Fruit fly (Drosophila melanogaster) whole organism, prepupa: ENCODE results near the gene Cyp4ac3.

Source experiments
- Blimp-1 ChIP-seq: fragments of 200-800 bp; sonication (Bioruptor generic); optimal IDR thresholded peaks from 3 replicates; lab custom pipeline; 2017; ENCODE audit warnings: missing biosample characterization, missing genetic modification characterization, mild to moderate bottlenecking, moderate library complexity, missing genetic modification reagents
- CG10631 ChIP-seq: fragments of 200-800 bp; sonication (Bioruptor generic); optimal IDR thresholded peaks from 2 replicates; lab custom pipeline; 2016; ENCODE audit warnings: missing biosample characterization, missing genetic modification characterization
- CG11294 ChIP-seq: fragments of 200-800 bp; sonication (Bioruptor generic); IDR thresholded peaks from 2 replicates; pipeline ENCODE4 v1.3.6; 2022; ENCODE audit warnings: missing biosample characterization, missing genetic modification characterization
- CG11762 ChIP-seq: fragments of 200-800 bp; sonication (Bioruptor generic); optimal IDR thresholded peaks from 3 replicates; lab custom pipeline; 2016; ENCODE audit warnings: missing biosample characterization, missing genetic modification characterization; ENCODE audit not compliant: insufficient read depth
- CG15336 ChIP-seq: fragments of 200-800 bp; sonication (Bioruptor generic); IDR thresholded peaks from 2 replicates; pipeline ENCODE4 v1.3.6; 2022; ENCODE audit warnings: missing biosample characterization, missing genetic modification characterization
- CG1621 ChIP-seq: fragments of 200-800 bp; sonication (Bioruptor generic); optimal IDR thresholded peaks from 3 replicates; lab custom pipeline; 2018; ENCODE audit warnings: missing biosample characterization, mild to moderate bottlenecking, missing genetic modification characterization
- CG31627 ChIP-seq: fragments of 200-800 bp; sonication (Bioruptor generic); optimal IDR thresholded peaks from 3 replicates; lab custom pipeline; 2016; ENCODE audit warnings: missing biosample characterization, missing genetic modification characterization
- CG32006 ChIP-seq: fragments of 200-800 bp; sonication (Bioruptor generic); optimal IDR thresholded peaks from 3 replicates; lab custom pipeline; 2017; ENCODE audit warnings: missing biosample characterization, mild to moderate bottlenecking, missing genetic modification characterization
- CG34406 ChIP-seq: fragments of 200-800 bp; sonication (Bioruptor generic); optimal IDR thresholded peaks from 3 replicates; lab custom pipeline; 2016; ENCODE audit warnings: missing biosample characterization, missing genetic modification characterization
- CG3919 ChIP-seq: fragments of 200-800 bp; sonication (Bioruptor generic); optimal IDR thresholded peaks from 3 replicates; lab custom pipeline; 2016; ENCODE audit warnings: missing biosample characterization, missing genetic modification characterization
- CG4318 ChIP-seq: fragments of 200-800 bp; sonication (Bioruptor generic); optimal IDR thresholded peaks from 3 replicates; lab custom pipeline; 2017; ENCODE audit warnings: missing biosample characterization, mild to moderate bottlenecking, missing genetic modification characterization
- CG6163 ChIP-seq: fragments of 200-800 bp; sonication (Bioruptor generic); IDR thresholded peaks from 3 replicates; pipeline ENCODE4 v1.3.6; 2022; ENCODE audit warnings: missing biosample characterization, missing genetic modification characterization
- CG6808 ChIP-seq: fragments of 200-800 bp; sonication (Bioruptor generic); optimal IDR thresholded peaks from 3 replicates; lab custom pipeline; 2017; ENCODE audit warnings: missing biosample characterization, missing genetic modification characterization, mild to moderate bottlenecking, moderate library complexity, missing genetic modification reagents
- CG6854 ChIP-seq: fragments of 200-800 bp; sonication (Bioruptor generic); optimal IDR thresholded peaks from 2 replicates; lab custom pipeline; 2017; ENCODE audit warnings: missing biosample characterization, mild to moderate bottlenecking, missing genetic modification characterization
- CG7368 ChIP-seq: fragments of 200-800 bp; sonication (Bioruptor generic); optimal IDR thresholded peaks from 3 replicates; lab custom pipeline; 2016; ENCODE audit warnings: missing biosample characterization, missing genetic modification characterization
- CG8119 ChIP-seq: fragments of 200-800 bp; sonication (Bioruptor generic); IDR thresholded peaks from 3 replicates; pipeline ENCODE4 v1.3.6; 2022; ENCODE audit warnings: missing biosample characterization, missing genetic modification characterization
- CG8319 ChIP-seq: fragments of 200-800 bp; sonication (Bioruptor generic); optimal IDR thresholded peaks from 3 replicates; lab custom pipeline; 2016; ENCODE audit warnings: missing biosample characterization, missing genetic modification characterization
- CG9139 ChIP-seq: fragments of 200-800 bp; sonication (Bioruptor generic); optimal IDR thresholded peaks from 3 replicates; lab custom pipeline; 2017; ENCODE audit warnings: missing biosample characterization, mild to moderate bottlenecking, missing genetic modification characterization
- Eip93F ChIP-seq: fragments of 200-800 bp; sonication (Bioruptor generic); optimal IDR thresholded peaks from 2 replicates; lab custom pipeline; 2016; ENCODE audit warnings: missing biosample characterization, mild to moderate bottlenecking, missing genetic modification characterization
- Ets21C ChIP-seq: fragments of 200-800 bp; sonication (Bioruptor generic); optimal IDR thresholded peaks from 3 replicates; lab custom pipeline; 2016; ENCODE audit warnings: missing biosample characterization, missing genetic modification characterization
- Ets96B ChIP-seq: fragments of 200-800 bp; optimal IDR thresholded peaks from 2 replicates; lab custom pipeline; 2019; ENCODE audit warnings: missing biosample characterization, mild to moderate bottlenecking, missing genetic modification characterization, moderate library complexity
- Gug ChIP-seq: fragments of 200-800 bp; sonication (Bioruptor generic); IDR thresholded peaks from 2 replicates; pipeline ENCODE4 v1.3.6; 2022; ENCODE audit warnings: missing biosample characterization, missing genetic modification characterization
- Hr38 ChIP-seq: sonication (Bioruptor generic); optimal IDR thresholded peaks from 2 replicates; lab custom pipeline; 2016; ENCODE audit warnings: missing biosample characterization, missing genetic modification characterization
- Hr39 ChIP-seq: fragments of 200-800 bp; sonication (Bioruptor generic); optimal IDR thresholded peaks from 2 replicates; lab custom pipeline; 2016; ENCODE audit warnings: missing biosample characterization, missing genetic modification characterization
- Hr4 ChIP-seq: fragments of 200-800 bp; sonication (Bioruptor generic); optimal IDR thresholded peaks from 3 replicates; lab custom pipeline; 2016; ENCODE audit warnings: missing biosample characterization, missing genetic modification characterization
- Lpt ChIP-seq: fragments of 200-800 bp; sonication (Bioruptor generic); optimal IDR thresholded peaks from 3 replicates; lab custom pipeline; 2016; ENCODE audit warnings: missing biosample characterization, missing genetic modification characterization
- OdsH ChIP-seq: fragments of 200-800 bp; sonication (Bioruptor generic); optimal IDR thresholded peaks from 3 replicates; lab custom pipeline; 2016; ENCODE audit warnings: missing biosample characterization, missing genetic modification characterization
- Smox ChIP-seq: fragments of 200-800 bp; sonication (Bioruptor generic); optimal IDR thresholded peaks from 3 replicates; lab custom pipeline; 2016; ENCODE audit warnings: missing biosample characterization, missing genetic modification characterization
- Sox102F ChIP-seq: fragments of 200-800 bp; sonication (Bioruptor generic); optimal IDR thresholded peaks from 2 replicates; lab custom pipeline; 2016; ENCODE audit warnings: missing biosample characterization, mild to moderate bottlenecking, missing genetic modification characterization
- Sox14 ChIP-seq: fragments of 200-800 bp; sonication (Bioruptor generic); optimal IDR thresholded peaks from 3 replicates; lab custom pipeline; 2016; ENCODE audit warnings: missing biosample characterization, missing genetic modification characterization
- Sox15 ChIP-seq: fragments of 200-800 bp; sonication (Bioruptor generic); optimal IDR thresholded peaks from 3 replicates; lab custom pipeline; 2016; ENCODE audit warnings: missing biosample characterization, missing genetic modification characterization
- cyc ChIP-seq: fragments of 200-800 bp; sonication (Bioruptor generic); optimal IDR thresholded peaks from 3 replicates; lab custom pipeline; 2016; ENCODE audit warnings: missing biosample characterization, missing genetic modification characterization
- dac ChIP-seq: fragments of 200-800 bp; sonication (Bioruptor generic); optimal IDR thresholded peaks from 2 replicates; lab custom pipeline; 2017; ENCODE audit warnings: missing biosample characterization, mild to moderate bottlenecking, missing genetic modification characterization
- dsx ChIP-seq: fragments of 200-800 bp; optimal IDR thresholded peaks from 3 replicates; lab custom pipeline; 2019; ENCODE audit warnings: missing biosample characterization, mild to moderate bottlenecking, missing genetic modification characterization, moderate library complexity; ENCODE audit not compliant: poor library complexity, severe bottlenecking
- esn ChIP-seq: fragments of 200-800 bp; sonication (Bioruptor generic); optimal IDR thresholded peaks from 2 replicates; lab custom pipeline; 2016; ENCODE audit warnings: missing biosample characterization, mild to moderate bottlenecking, missing genetic modification characterization, moderate library complexity
- fd59A ChIP-seq: fragments of 200-800 bp; sonication (Bioruptor generic); optimal IDR thresholded peaks from 2 replicates; lab custom pipeline; 2017; ENCODE audit warnings: missing biosample characterization, mild to moderate bottlenecking, missing genetic modification characterization, missing genetic modification reagents
- fkh ChIP-seq: fragments of 200-800 bp; sonication (Bioruptor generic); optimal IDR thresholded peaks from 3 replicates; lab custom pipeline; 2017; ENCODE audit warnings: missing biosample characterization, mild to moderate bottlenecking, missing genetic modification characterization, moderate library complexity
- lz ChIP-seq: fragments of 200-800 bp; sonication (Bioruptor generic); optimal IDR thresholded peaks from 3 replicates; lab custom pipeline; 2016; ENCODE audit warnings: missing biosample characterization, missing genetic modification characterization
- salr ChIP-seq, 2 experiments: fragments of 200-800 bp; sonication (Bioruptor generic); optimal IDR thresholded peaks; 3 replicates each; lab custom pipeline; 2016 to 2018; ENCODE audit warnings: missing biosample characterization in 2 of 2, missing genetic modification characterization in 2 of 2, mild to moderate bottlenecking in 1 of 2
- spab ChIP-seq: fragments of 200-800 bp; sonication (Bioruptor generic); optimal IDR thresholded peaks from 2 replicates; lab custom pipeline; 2017; ENCODE audit warnings: missing biosample characterization, mild to moderate bottlenecking, missing genetic modification characterization, missing genetic modification reagents
- ss ChIP-seq, 2 experiments: fragments of 200-800 bp; sonication (Bioruptor generic); optimal IDR thresholded peaks; 2 replicates in 1 of 2; 3 replicates in 1 of 2; lab custom pipeline; 2017 to 2018; ENCODE audit warnings: mild to moderate bottlenecking in 2 of 2, missing biosample characterization in 2 of 2, missing genetic modification characterization in 2 of 2, moderate library complexity in 1 of 2
- svp ChIP-seq: fragments of 200-800 bp; sonication (Bioruptor generic); peaks from one replicate; lab custom pipeline; 2016; ENCODE audit warnings: missing biosample characterization, missing genetic modification characterization
- topi ChIP-seq: fragments of 200-800 bp; sonication (Bioruptor generic); optimal IDR thresholded peaks from 3 replicates; lab custom pipeline; 2016; ENCODE audit warnings: missing biosample characterization, missing genetic modification characterization
- vri ChIP-seq: fragments of 200-800 bp; sonication (Bioruptor generic); optimal IDR thresholded peaks from 3 replicates; lab custom pipeline; 2016; ENCODE audit warnings: missing biosample characterization, mild to moderate bottlenecking, missing genetic modification characterization

Gene Cyp4ac3

dm6 chr2L:5285860-5286259 lies 17.6 kb downstream of the Cyp4ac3 start:
- no peak for TF ChIP-seq Hr39
- no peak for TF ChIP-seq Ets21C (GFP tag; lab: Kevin White, UChicago)
- TF ChIP-seq CG8119 (GFP tag; lab: Robert Waterston, UW), result no peak
- TF ChIP-seq Sox14 (GFP tag; lab: Kevin White, UChicago), result no peak
- no peak for TF ChIP-seq Blimp-1 (GFP tag; lab: Kevin White, UChicago)
- TF ChIP-seq Hr4, result no peak
- TF ChIP-seq Smox (GFP tag; lab: Kevin White, UChicago), result no peak
- TF ChIP-seq CG9139, result no peak
- TF ChIP-seq CG6163 (GFP tag; lab: Robert Waterston, UW), result no peak
- no peak for TF ChIP-seq lz (GFP tag; lab: Kevin White, UChicago)
- no peak for TF ChIP-seq CG3919 (GFP tag; lab: Kevin White, UChicago)
- no peak for TF ChIP-seq vri (GFP tag; lab: Kevin White, UChicago)
- no peak for TF ChIP-seq CG6854 (GFP tag; lab: Kevin White, UChicago)
- TF ChIP-seq CG7368, result no peak
- no peak for TF ChIP-seq Ets96B
- TF ChIP-seq Gug, result no peak
- TF ChIP-seq OdsH (GFP tag; lab: Kevin White, UChicago), result no peak
- no peak for TF ChIP-seq Sox102F (GFP tag; lab: Kevin White, UChicago)
- no peak for TF ChIP-seq Eip93F (GFP tag; lab: Kevin White, UChicago)

DNA sequence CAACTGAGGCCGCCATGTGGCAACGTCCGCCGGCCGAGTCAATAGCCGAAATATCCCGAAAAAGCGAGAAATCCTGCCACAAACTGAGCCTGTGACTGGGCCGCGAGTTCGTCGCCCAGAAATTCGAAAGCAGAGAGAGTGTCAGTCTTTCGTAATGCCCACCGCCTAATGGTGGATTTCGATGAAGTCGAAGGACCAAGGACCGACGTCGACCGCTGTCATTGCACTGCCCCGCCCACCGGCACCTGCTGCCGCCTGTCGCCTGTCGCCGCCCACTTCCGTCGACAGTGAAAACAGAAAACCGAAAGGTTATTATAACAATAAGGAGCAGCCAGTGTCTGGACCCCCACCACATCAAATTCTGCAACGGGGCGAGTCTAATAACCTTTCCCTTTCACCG lies 18.3 kb downstream of the Cyp4ac3 start:
- TF ChIP-seq fkh (GFP tag; lab: Kevin White, UChicago) (no peak), Sox102F (GFP tag; lab: Kevin White, UChicago) (no peak), svp (GFP tag; lab: Kevin White, UChicago) (peak; percentile 4), CG6163 (GFP tag; lab: Robert Waterston, UW) (0 out of 3 replicates have a peak, but pooled peaks have one; percentile 14)

DNA sequence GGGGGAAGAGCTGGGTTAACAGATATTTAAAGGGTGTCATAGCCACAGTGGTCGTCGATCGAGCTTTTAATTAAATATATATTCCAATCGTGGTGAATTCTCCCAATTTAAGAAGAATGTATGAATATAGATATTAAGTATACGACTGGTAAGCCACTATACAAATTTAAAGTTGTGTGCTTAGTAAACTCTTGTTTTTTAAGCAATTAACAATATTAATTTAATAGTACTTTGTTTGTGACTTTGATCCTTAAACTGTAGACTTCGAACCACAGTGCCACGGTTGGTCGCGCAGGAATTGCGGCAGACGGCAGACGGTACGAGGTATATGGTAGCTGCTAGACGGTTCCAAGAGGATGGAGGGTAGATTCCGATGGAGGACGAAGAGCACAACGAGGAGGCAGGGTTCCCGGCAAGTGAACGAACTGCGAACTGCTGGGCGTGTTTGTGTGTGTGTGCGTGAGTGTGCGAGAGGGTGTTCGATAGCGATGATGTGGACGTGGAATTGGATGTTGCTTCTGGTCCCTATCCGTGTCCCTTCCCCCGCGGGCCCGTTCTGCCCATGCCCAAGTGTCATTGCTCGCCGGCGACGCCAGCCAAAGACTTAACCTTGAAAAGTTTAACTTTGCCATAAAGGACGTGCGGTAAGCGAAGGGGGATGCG lies 19.4 kb downstream of the Cyp4ac3 start:
- no peak for TF ChIP-seq CG11294 (GFP tag; lab: Robert Waterston, UW)
- peak; percentile 96 for TF ChIP-seq fd59A (GFP tag; lab: Kevin White, UChicago)
- peak; percentile 80 for TF ChIP-seq lz (GFP tag; lab: Kevin White, UChicago)
- no peak for TF ChIP-seq dac (GFP tag; lab: Kevin White, UChicago)
- TF ChIP-seq CG8119 (GFP tag; lab: Robert Waterston, UW), result peak; percentile 79
- TF ChIP-seq Hr38 (GFP tag; lab: Kevin White, UChicago), result no peak
- peak; percentile 80 for TF ChIP-seq Sox15 (GFP tag; lab: Kevin White, UChicago)
- TF ChIP-seq CG9139, result peak; percentile 94
- TF ChIP-seq Lpt (GFP tag; lab: Kevin White, UChicago), result peak; percentile 37
- peak; percentile 97 to 98 for TF ChIP-seq ss (GFP tag; optimal IDR thresholded peaks at IDR 0.05; lab: Kevin White, UChicago)
- peak; percentile 88 for TF ChIP-seq topi (GFP tag; lab: Kevin White, UChicago)
- peak; percentile 61 for TF ChIP-seq CG7368
- TF ChIP-seq cyc, result peak; percentile 72
- peak; percentile 77 for TF ChIP-seq CG32006
- TF ChIP-seq CG34406 (GFP tag; lab: Kevin White, UChicago), result peak; percentile 82
- TF ChIP-seq spab (GFP tag; lab: Kevin White, UChicago), result peak; percentile 94
- TF ChIP-seq CG4318 (GFP tag; lab: Kevin White, UChicago), result no peak
- peak; percentile 88 for TF ChIP-seq Sox14 (GFP tag; lab: Kevin White, UChicago)
- TF ChIP-seq CG1621, result peak; percentile 94
- peak; percentile 59 for TF ChIP-seq Blimp-1 (GFP tag; lab: Kevin White, UChicago)
- peak; percentile 66 for TF ChIP-seq CG31627 (GFP tag; lab: Kevin White, UChicago)
- peak; percentile 79 for TF ChIP-seq Smox (GFP tag; lab: Kevin White, UChicago)
- peak; percentile 62 to 82 for TF ChIP-seq salr (GFP tag; optimal IDR thresholded peaks at IDR 0.05; lab: Kevin White, UChicago)
- peak; percentile 88 for TF ChIP-seq esn (GFP tag; lab: Kevin White, UChicago)
- TF ChIP-seq Ets21C (GFP tag; lab: Kevin White, UChicago), result peak; percentile 62
- TF ChIP-seq CG8319 (GFP tag; lab: Kevin White, UChicago), result peak; percentile 77
- TF ChIP-seq CG11762 (GFP tag; lab: Kevin White, UChicago), result peak; percentile 68
- TF ChIP-seq CG6808, result peak; percentile 96
- TF ChIP-seq dsx (GFP tag; lab: Kevin White, UChicago), result peak; percentile 95
- TF ChIP-seq CG10631 (GFP tag; lab: Kevin White, UChicago), result peak; percentile 85
- TF ChIP-seq Gug, result peak; percentile 24; the same call in 1 of the 2 replicates
- no peak for TF ChIP-seq fkh (GFP tag; lab: Kevin White, UChicago)
- 0 out of 2 replicates have a peak, but pooled peaks have one; percentile 53 for TF ChIP-seq CG15336 (GFP tag; lab: Robert Waterston, UW)
- peak; percentile 87 for TF ChIP-seq CG3919 (GFP tag; lab: Kevin White, UChicago)
- TF ChIP-seq Eip93F (GFP tag; lab: Kevin White, UChicago), result no peak
- peak; percentile 67 for TF ChIP-seq Hr4
